Fruit fly (Drosophila melanogaster): ENCODE data around the gene jb.

DNA sequence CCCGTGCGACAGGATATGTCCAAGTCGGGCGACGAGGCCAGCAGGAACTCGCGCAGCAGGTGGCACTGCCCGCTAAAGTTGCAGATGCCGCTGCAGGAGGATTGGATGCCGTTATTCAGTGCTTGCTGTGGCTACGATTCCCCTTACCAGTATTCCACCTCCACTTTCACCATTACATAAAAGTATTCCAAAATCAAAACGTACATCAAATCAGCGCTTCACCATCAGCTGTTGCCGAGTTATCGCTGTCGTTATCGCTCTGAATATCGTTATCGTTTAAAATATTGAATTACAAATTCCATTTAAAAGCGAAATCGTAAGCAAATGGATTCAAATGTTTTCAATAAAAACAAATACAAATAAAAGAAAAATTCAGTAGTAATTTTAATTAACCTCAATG lies 36.2 kb upstream of the jb start, which contains the start of gene CG15456:
- TF ChIP-seq CTCF (optimal IDR thresholded peaks at IDR 0.05) = no peak
- no peak for TF ChIP-seq CG8478 (optimal IDR thresholded peaks at IDR 0.05)

Data from S2 (cell line).